Worm (Caenorhabditis elegans): Measurements from ENCODE around the gene C14A6.3.
A peak's percentile ranks its signal among the peaks of the same experiment; 100 is the strongest.

C14A6.3 gene

DNA sequence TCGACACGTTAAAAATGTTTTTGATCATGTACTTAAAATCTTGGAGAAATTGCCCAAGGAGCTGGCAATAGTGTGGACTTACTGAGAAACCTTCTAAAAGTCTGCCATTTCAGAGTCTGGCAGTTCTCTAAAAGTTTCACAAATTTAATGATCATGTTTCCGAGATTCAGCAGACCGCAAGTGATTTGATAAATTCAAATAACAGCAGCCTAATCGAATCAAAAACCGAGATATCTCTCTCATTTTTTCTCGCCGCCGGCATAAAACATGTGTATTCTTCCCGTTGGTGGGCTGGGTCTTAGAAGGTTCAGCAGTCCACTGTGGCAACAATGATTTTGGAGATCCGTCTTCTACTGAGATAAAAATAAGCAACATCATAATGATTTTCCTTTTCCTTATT is 43.0 kb downstream of the C14A6.3 start, which contains the start of gene clec-246:
Gene clec-246, plus strand, starts transcription at position 301 of the 400 bp plus-strand sequence.
- no peak for TF ChIP-seq unc-98 (GFP tag; IDR thresholded peaks at IDR 0.05)
- no peak for TF ChIP-seq jun-1 (tag; optimal IDR thresholded peaks at IDR 0.05)
- no peak for TF ChIP-seq lin-15B (tag; optimal IDR thresholded peaks at IDR 0.05)
- TF ChIP-seq ets-5 (GFP tag; IDR thresholded peaks at IDR 0.05) = no peak
- TF ChIP-seq lir-3 (tag; optimal IDR thresholded peaks at IDR 0.05; ENCODE audit: poor library complexity) = no peak

DNA sequence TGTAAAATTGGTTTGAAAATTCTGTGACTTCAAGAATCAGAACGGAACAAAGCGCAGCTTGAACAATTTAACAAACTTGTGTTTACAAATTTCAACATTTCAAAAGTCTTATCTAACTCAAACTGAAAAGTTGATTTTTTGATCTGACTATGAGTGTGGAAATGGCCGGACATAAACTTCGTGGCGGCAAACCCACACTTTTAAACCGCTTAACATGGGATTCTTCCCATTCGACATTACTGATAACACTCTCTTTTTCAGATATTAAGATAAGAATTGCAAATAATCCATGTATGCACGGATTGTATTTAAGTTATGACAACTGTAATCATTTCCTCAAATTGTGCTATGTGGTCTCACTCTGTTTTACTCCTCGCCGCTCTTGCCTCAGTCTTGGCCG is 45.0 kb downstream of the C14A6.3 start, which contains the start of gene clec-42:
Gene clec-42, plus strand, starts transcription at position 285 of the 400 bp plus-strand sequence.
- TF ChIP-seq ceh-88 (GFP tag; IDR thresholded peaks at IDR 0.05) (no peak), efl-1 (optimal IDR thresholded peaks at IDR 0.05) (no peak), efl-1 (GFP tag; optimal IDR thresholded peaks at IDR 0.05 in 1 of 2) (peak in 1 of 2 experiments; percentile 8), elt-2 (tag; optimal IDR thresholded peaks at IDR 0.05) (peak; percentile 88), nhr-90 (tag; optimal IDR thresholded peaks at IDR 0.05; ENCODE audit: poor library complexity) (peak; percentile 2)

DNA sequence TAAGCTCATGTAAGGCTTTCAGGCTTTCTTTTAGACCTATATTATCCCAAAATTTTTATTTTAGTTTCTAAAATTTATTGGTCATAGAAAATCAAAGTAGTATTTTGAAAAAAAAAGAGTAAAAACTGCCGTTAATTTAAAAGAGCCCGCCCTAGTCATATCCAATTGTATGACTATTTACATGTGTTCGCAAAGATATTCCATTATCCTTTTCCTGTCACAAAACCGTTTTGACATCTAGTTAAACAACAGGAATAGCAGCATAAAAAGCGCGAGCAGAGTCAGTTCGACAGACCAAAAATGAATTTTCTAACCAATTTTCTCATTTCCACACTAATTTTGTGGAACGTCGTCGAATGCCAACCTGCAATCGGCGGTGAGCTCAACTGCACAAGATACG is 48.8 kb downstream of the C14A6.3 start, which contains the start of gene F16H6.3:
Gene F16H6.3, plus strand, starts transcription at position 301 of the 400 bp plus-strand sequence.
- TF ChIP-seq ama-1 (optimal IDR thresholded peaks at IDR 0.05) (no peak), dsc-1 (tag; optimal IDR thresholded peaks at IDR 0.05) (no peak), ceh-88 (GFP tag; IDR thresholded peaks at IDR 0.05) (no peak)

Measured in whole organism, L1 larva.